Worm (Caenorhabditis elegans) whole organism, midembryonic: ENCODE measurements around the gene F07H5.10.

ENCODE experiments used
- T22C8.4 ChIP-seq: fragments of 200-800 bp; sonication (Bioruptor generic); IDR thresholded peaks from 2 replicates; pipeline ENCODE4 v1.3.6; 2022; ENCODE audit warnings: missing genetic modification characterization, missing compliant biosample characterization
- cog-1 ChIP-seq: sonication (generic microtip); optimal IDR thresholded peaks from 2 replicates; lab custom pipeline; 2016; ENCODE audit warnings: missing genetic modification characterization, missing compliant biosample characterization
- flt-1 ChIP-seq: fragments of 200-800 bp; sonication (Bioruptor generic); IDR thresholded peaks from 2 replicates; pipeline ENCODE4 v1.3.6; 2022; ENCODE audit warnings: missing genetic modification characterization, missing compliant biosample characterization
- klf-2 ChIP-seq: fragments of 200-800 bp; sonication (Bioruptor generic); conservative IDR thresholded peaks from 2 replicates; pipeline ENCODE4 v1.3.6; 2022; ENCODE audit warnings: missing genetic modification reagents, missing genetic modification characterization, missing compliant biosample characterization
- ref-1 ChIP-seq: fragments of 200-800 bp; sonication (Bioruptor generic); conservative IDR thresholded peaks from 2 replicates; pipeline ENCODE4 v1.3.6; 2022; ENCODE audit warnings: missing genetic modification reagents, missing genetic modification characterization, missing compliant biosample characterization
- tab-1 ChIP-seq: fragments of 200-800 bp; sonication (Bioruptor generic); IDR thresholded peaks from 2 replicates; pipeline ENCODE4 v1.3.6; 2022; ENCODE audit warnings: missing genetic modification characterization, missing compliant biosample characterization
- ztf-23 ChIP-seq: fragments of 200-800 bp; sonication (Bioruptor generic); IDR thresholded peaks from 2 replicates; pipeline ENCODE4 v1.3.6; 2022; ENCODE audit warnings: missing genetic modification reagents, missing genetic modification characterization, missing compliant biosample characterization
- ztf-29 ChIP-seq: fragments of 200-800 bp; sonication (Bioruptor generic); IDR thresholded peaks from 2 replicates; pipeline ENCODE4 v1.3.6; 2022; ENCODE audit warnings: missing genetic modification reagents, missing genetic modification characterization, missing compliant biosample characterization

DNA sequence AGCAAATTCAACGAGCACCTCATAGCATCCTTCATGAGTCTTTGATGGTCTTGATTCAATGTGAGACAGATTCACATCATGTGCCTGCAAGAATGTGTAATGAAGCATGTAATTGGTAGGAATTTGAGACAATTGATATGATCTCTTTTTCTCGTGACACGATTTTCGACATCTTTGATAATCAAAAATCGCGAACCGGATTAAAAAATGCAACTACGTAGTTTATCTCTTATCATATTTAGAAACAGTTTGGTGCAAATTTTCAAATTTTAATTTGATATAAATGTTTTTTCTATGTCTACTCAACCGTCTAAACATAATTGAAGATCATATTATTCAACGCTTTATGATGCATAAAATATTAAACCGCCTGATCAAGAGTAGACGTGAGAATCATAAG lies 44.0 kb downstream of the F07H5.10 start:
- TF ChIP-seq klf-2 (no peak), T22C8.4 (GFP tag; lab: Robert Waterston, UW) (no peak), tab-1 (no peak), cog-1 (tag; lab: Kevin White, UChicago) (no peak), ref-1 (GFP tag; lab: Robert Waterston, UW) (no peak), ztf-23 (GFP tag; lab: Robert Waterston, UW) (no peak), flt-1 (GFP tag; lab: Robert Waterston, UW) (no peak), ztf-29 (GFP tag; lab: Robert Waterston, UW) (no peak)
